Worm (Caenorhabditis elegans): ENCODE results near the gene W01D2.3.
A peak's percentile ranks its signal among the peaks of the same experiment; 100 is the strongest.

W01D2.3 gene

DNA sequence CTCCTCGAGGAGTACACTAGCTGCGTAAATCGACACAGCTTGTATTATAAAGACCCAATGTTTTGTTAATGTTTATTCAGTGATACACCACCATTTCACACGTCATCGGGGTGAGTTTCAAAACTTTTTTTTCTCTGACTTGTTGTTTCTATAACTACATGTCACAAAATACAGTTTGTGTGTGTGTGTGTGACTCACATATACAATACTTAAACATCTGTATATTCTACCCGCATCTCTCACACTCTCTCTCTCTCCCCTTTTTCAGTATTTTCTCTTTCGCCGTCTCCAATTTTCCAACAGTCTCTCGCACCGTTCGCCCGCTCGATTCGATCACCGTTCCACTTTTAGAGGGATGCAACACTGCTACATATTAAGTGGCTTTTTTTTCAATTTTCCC, 7.4 kb upstream of the W01D2.3 start:
- TF ChIP-seq nhr-43 (tag; optimal IDR thresholded peaks at IDR 0.05; ENCODE audit: poor library complexity, severe bottlenecking) (no peak), tbx-2 (tag; optimal IDR thresholded peaks at IDR 0.05) (no peak), lin-39 (tag; optimal IDR thresholded peaks at IDR 0.05) (no peak), skn-1 (tag; optimal IDR thresholded peaks at IDR 0.05) (no peak), sea-2 (GFP tag; optimal IDR thresholded peaks at IDR 0.05) (no peak), nhr-25 (tag; optimal IDR thresholded peaks at IDR 0.05) (peak; percentile 11), ceh-28 (tag; optimal IDR thresholded peaks at IDR 0.05) (no peak), elt-1 (tag; optimal IDR thresholded peaks at IDR 0.05) (no peak), nhr-28 (tag; optimal IDR thresholded peaks at IDR 0.05) (no peak), fkh-10 (GFP tag; optimal IDR thresholded peaks at IDR 0.05) (no peak), lin-15B (tag; optimal IDR thresholded peaks at IDR 0.05) (no peak), unc-62 (GFP tag; optimal IDR thresholded peaks at IDR 0.05) (no peak), fos-1 (tag; optimal IDR thresholded peaks at IDR 0.05) (no peak), ama-1 (optimal IDR thresholded peaks at IDR 0.05) (no peak), jun-1 (tag; optimal IDR thresholded peaks at IDR 0.05) (peak; percentile 69), ceh-82 (tag; optimal IDR thresholded peaks at IDR 0.05) (no peak), pha-4 (tag; optimal IDR thresholded peaks at IDR 0.05) (peak; percentile 63), nhr-11 (tag; optimal IDR thresholded peaks at IDR 0.05) (no peak), ztf-4 (tag; optimal IDR thresholded peaks at IDR 0.05) (no peak), elt-3 (tag; optimal IDR thresholded peaks at IDR 0.05) (no peak), zag-1 (tag; optimal IDR thresholded peaks at IDR 0.05) (no peak), hmg-11 (tag; optimal IDR thresholded peaks at IDR 0.05) (peak; percentile 36), daf-12 (tag; optimal IDR thresholded peaks at IDR 0.05) (no peak), nhr-237 (tag; optimal IDR thresholded peaks at IDR 0.05) (no peak), fkh-2 (tag; optimal IDR thresholded peaks at IDR 0.05) (no peak), pqm-1 (tag; optimal IDR thresholded peaks at IDR 0.05) (peak; percentile 88), mdl-1 (tag; optimal IDR thresholded peaks at IDR 0.05) (no peak), nhr-77 (tag; optimal IDR thresholded peaks at IDR 0.05) (no peak), aly-2 (tag; optimal IDR thresholded peaks at IDR 0.05) (no peak), nfya-1 (tag; optimal IDR thresholded peaks at IDR 0.05; ENCODE audit: insufficient read depth) (no peak), snpc-4 (tag; optimal IDR thresholded peaks at IDR 0.05) (peak; percentile 0), elt-2 (tag; optimal IDR thresholded peaks at IDR 0.05) (peak; percentile 48), unc-39 (tag; optimal IDR thresholded peaks at IDR 0.05) (no peak), nhr-12 (tag; optimal IDR thresholded peaks at IDR 0.05) (no peak), R02D3.7 (tag; optimal IDR thresholded peaks at IDR 0.05) (peak; percentile 5)

DNA sequence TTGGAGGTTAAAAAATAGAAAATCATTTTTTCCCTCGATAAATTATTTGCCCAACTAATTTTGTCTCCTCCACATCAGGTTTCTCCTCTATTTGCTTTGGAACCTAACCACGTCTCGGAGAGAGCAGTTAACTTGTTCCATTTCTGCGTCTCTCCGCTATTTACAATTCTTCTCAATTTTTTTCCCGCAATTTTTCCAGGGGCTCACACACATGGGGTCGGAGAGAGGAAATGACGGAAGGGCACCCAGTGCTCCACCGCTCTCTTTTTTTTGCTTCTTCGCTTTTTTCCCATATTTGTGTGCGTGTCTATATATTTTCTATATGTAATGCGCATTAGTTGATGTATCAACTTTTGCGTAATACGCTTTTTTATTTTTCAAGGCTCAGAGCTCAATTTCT, 6.5 kb upstream of the W01D2.3 start:
- peak; percentile 43 for TF ChIP-seq lin-39 (tag; optimal IDR thresholded peaks at IDR 0.05)
- TF ChIP-seq unc-62 (GFP tag; optimal IDR thresholded peaks at IDR 0.05), result no peak
- no peak for TF ChIP-seq ceh-28 (tag; optimal IDR thresholded peaks at IDR 0.05)
- peak; percentile 60 for TF ChIP-seq hmg-11 (tag; optimal IDR thresholded peaks at IDR 0.05)
- no peak for TF ChIP-seq aly-2 (tag; optimal IDR thresholded peaks at IDR 0.05)
- no peak for TF ChIP-seq fos-1 (tag; optimal IDR thresholded peaks at IDR 0.05)
- no peak for TF ChIP-seq nhr-25 (tag; optimal IDR thresholded peaks at IDR 0.05)
- TF ChIP-seq nhr-11 (tag; optimal IDR thresholded peaks at IDR 0.05), result no peak
- TF ChIP-seq jun-1 (tag; optimal IDR thresholded peaks at IDR 0.05), result no peak
- peak; percentile 96 for TF ChIP-seq pha-4 (tag; optimal IDR thresholded peaks at IDR 0.05)
- TF ChIP-seq nfya-1 (tag; optimal IDR thresholded peaks at IDR 0.05; ENCODE audit: insufficient read depth), result peak; percentile 57
- no peak for TF ChIP-seq eor-1 (tag; optimal IDR thresholded peaks at IDR 0.05)
- TF ChIP-seq snpc-4 (tag; optimal IDR thresholded peaks at IDR 0.05), result peak; percentile 72
- peak; percentile 11 for TF ChIP-seq lin-15B (tag; optimal IDR thresholded peaks at IDR 0.05)
- TF ChIP-seq R02D3.7 (tag; optimal IDR thresholded peaks at IDR 0.05), result no peak
- TF ChIP-seq skn-1 (tag; optimal IDR thresholded peaks at IDR 0.05), result no peak
- no peak for TF ChIP-seq ZK546.5 (tag; optimal IDR thresholded peaks at IDR 0.05)
- TF ChIP-seq elt-3 (tag; optimal IDR thresholded peaks at IDR 0.05), result no peak

ce11 chrII:14808686-14809085, 4.6 kb upstream of the W01D2.3 start, which contains the start of gene W01D2.6:
TSS of gene W01D2.6 (plus strand) at chrII:14808986.
- no peak for TF ChIP-seq snpc-4 (tag; optimal IDR thresholded peaks at IDR 0.05)
- TF ChIP-seq nhr-12 (tag; optimal IDR thresholded peaks at IDR 0.05), result no peak

- TF ChIP-seq hmg-11 (tag; optimal IDR thresholded peaks at IDR 0.05) (no peak), nhr-43 (tag; optimal IDR thresholded peaks at IDR 0.05; ENCODE audit: poor library complexity, severe bottlenecking) (no peak), unc-39 (tag; optimal IDR thresholded peaks at IDR 0.05) (no peak), ZK546.5 (tag; optimal IDR thresholded peaks at IDR 0.05) (no peak), snpc-4 (tag; optimal IDR thresholded peaks at IDR 0.05) (no peak), mdl-1 (tag; optimal IDR thresholded peaks at IDR 0.05) (no peak), mml-1 (tag; optimal IDR thresholded peaks at IDR 0.05) (no peak), skn-1 (tag; optimal IDR thresholded peaks at IDR 0.05) (no peak), ceh-28 (tag; optimal IDR thresholded peaks at IDR 0.05) (no peak), lin-15B (tag; optimal IDR thresholded peaks at IDR 0.05) (no peak), nhr-76 (tag; optimal IDR thresholded peaks at IDR 0.05) (no peak)
These were observed 1.6 kb upstream of the W01D2.3 start, which contains the start of gene srt-11 for ce11 chrII:14805686-14806085. TSS of gene srt-11 (plus strand) at chrII:14805986.

Data from whole organism, L3 larva.